Fruit fly (Drosophila melanogaster): ENCODE results near the gene CG7702.

The CG7702 gene

dm6 chr3R:18671112-18671729 is 2.0 kb downstream of the CG7702 start, which contains the start of gene CG31230:
TSS of gene CG31230 (plus strand) at chr3R:18671679.
- TF ChIP-seq net (GFP tag; optimal IDR thresholded peaks at IDR 0.05) = no peak
- peak; percentile 78 for TF ChIP-seq fkh (GFP tag; optimal IDR thresholded peaks at IDR 0.05)
- no peak for TF ChIP-seq CG6163 (GFP tag; IDR thresholded peaks at IDR 0.05)
- TF ChIP-seq Lpt (GFP tag; optimal IDR thresholded peaks at IDR 0.05) = no peak
- no peak for TF ChIP-seq dac (GFP tag; optimal IDR thresholded peaks at IDR 0.05)
- TF ChIP-seq eg (GFP tag; IDR thresholded peaks at IDR 0.05) = no peak
- TF ChIP-seq svp (GFP tag) = peak; percentile 46
- TF ChIP-seq CG6854 (GFP tag; optimal IDR thresholded peaks at IDR 0.05) = no peak
- TF ChIP-seq Hr4 (GFP tag; optimal IDR thresholded peaks at IDR 0.05) = no peak

- TF ChIP-seq Hr4 (GFP tag; optimal IDR thresholded peaks at IDR 0.05) = no peak
- no peak for TF ChIP-seq Lpt (GFP tag; optimal IDR thresholded peaks at IDR 0.05)
- no peak for TF ChIP-seq CG6854 (GFP tag; optimal IDR thresholded peaks at IDR 0.05)
- no peak for TF ChIP-seq spab (GFP tag; optimal IDR thresholded peaks at IDR 0.05)
- TF ChIP-seq Met (GFP tag; optimal IDR thresholded peaks at IDR 0.05) = no peak
- TF ChIP-seq net (GFP tag; optimal IDR thresholded peaks at IDR 0.05) = no peak
- no peak for TF ChIP-seq Eip78C (GFP tag)
- TF ChIP-seq cyc (GFP tag; optimal IDR thresholded peaks at IDR 0.05) = no peak
- no peak for TF ChIP-seq fd85E (GFP tag; optimal IDR thresholded peaks at IDR 0.05)
- TF ChIP-seq CG10631 (GFP tag; optimal IDR thresholded peaks at IDR 0.05) = no peak
- no peak for TF ChIP-seq CG11902 (GFP tag; optimal IDR thresholded peaks at IDR 0.05)
- TF ChIP-seq svp (GFP tag) = peak; percentile 81
- no peak for TF ChIP-seq CG15336 (GFP tag; IDR thresholded peaks at IDR 0.05)
- TF ChIP-seq CG31627 (GFP tag; optimal IDR thresholded peaks at IDR 0.05) = peak; percentile 8
Measured at dm6 chr3R:18677500-18677940, 8.3 kb downstream of the CG7702 start, which contains the start of the genes dind and CG7706. TSS of gene dind (minus strand) at chr3R:18677539. TSS of gene CG7706 (plus strand) at chr3R:18677818.

- no peak for TF ChIP-seq ss (GFP tag; optimal IDR thresholded peaks at IDR 0.05)
- no peak for TF ChIP-seq eg (GFP tag; IDR thresholded peaks at IDR 0.05)
- TF ChIP-seq CG7368 (GFP tag; optimal IDR thresholded peaks at IDR 0.05) = no peak
- no peak for TF ChIP-seq CG16779 (tag; optimal IDR thresholded peaks at IDR 0.05)
- no peak for TF ChIP-seq dac (GFP tag; optimal IDR thresholded peaks at IDR 0.05)
- TF ChIP-seq CG9139 (GFP tag; optimal IDR thresholded peaks at IDR 0.05) = no peak
- no peak for TF ChIP-seq CG3919 (GFP tag; optimal IDR thresholded peaks at IDR 0.05)
- no peak for TF ChIP-seq Ets96B (tag; optimal IDR thresholded peaks at IDR 0.05)
- no peak for TF ChIP-seq CG6854 (GFP tag; optimal IDR thresholded peaks at IDR 0.05)
- no peak for TF ChIP-seq Ets21C (GFP tag; optimal IDR thresholded peaks at IDR 0.05)
- no peak for TF ChIP-seq CG11902 (GFP tag; optimal IDR thresholded peaks at IDR 0.05)
- no peak for TF ChIP-seq fd85E (GFP tag; optimal IDR thresholded peaks at IDR 0.05)
- no peak for TF ChIP-seq dsx (GFP tag; optimal IDR thresholded peaks at IDR 0.05; ENCODE audit: poor library complexity, severe bottlenecking)
- no peak for TF ChIP-seq Hr39 (GFP tag; optimal IDR thresholded peaks at IDR 0.05)
- no peak for TF ChIP-seq Gug (GFP tag; IDR thresholded peaks at IDR 0.05)
- TF ChIP-seq lz (GFP tag; optimal IDR thresholded peaks at IDR 0.05) = no peak
- TF ChIP-seq Sox14 (GFP tag; optimal IDR thresholded peaks at IDR 0.05) = no peak
- TF ChIP-seq CG10669 (GFP tag; optimal IDR thresholded peaks at IDR 0.05) = no peak
- no peak for TF ChIP-seq vri (GFP tag; optimal IDR thresholded peaks at IDR 0.05)
Measured at dm6 chr3R:18680332-18680731, 11.1 kb downstream of the CG7702 start, which contains the start of the genes CG46318 and ChT. TSS of gene CG46318 (plus strand) at chr3R:18680604. TSS of gene ChT (plus strand) at chr3R:18680604.

dm6 chr3R:18681054-18681453 is 11.9 kb downstream of the CG7702 start:
- no peak for TF ChIP-seq CG31627 (GFP tag; optimal IDR thresholded peaks at IDR 0.05)
- TF ChIP-seq CG4318 (GFP tag; optimal IDR thresholded peaks at IDR 0.05) = no peak
- no peak for TF ChIP-seq CG7368 (GFP tag; optimal IDR thresholded peaks at IDR 0.05)
- no peak for TF ChIP-seq Ets96B (tag; optimal IDR thresholded peaks at IDR 0.05)
- no peak for TF ChIP-seq CG6276 (GFP tag; optimal IDR thresholded peaks at IDR 0.05)
- no peak for TF ChIP-seq svp (GFP tag)
- no peak for TF ChIP-seq CG6854 (GFP tag; optimal IDR thresholded peaks at IDR 0.05)
- TF ChIP-seq fd85E (GFP tag; optimal IDR thresholded peaks at IDR 0.05) = no peak
- no peak for TF ChIP-seq Met (GFP tag; optimal IDR thresholded peaks at IDR 0.05)
- no peak for TF ChIP-seq dsx (GFP tag; optimal IDR thresholded peaks at IDR 0.05; ENCODE audit: poor library complexity, severe bottlenecking)
- TF ChIP-seq Smox (GFP tag; optimal IDR thresholded peaks at IDR 0.05) = no peak
- no peak for TF ChIP-seq CG11902 (GFP tag; optimal IDR thresholded peaks at IDR 0.05)
- no peak for TF ChIP-seq dac (GFP tag; optimal IDR thresholded peaks at IDR 0.05)
- no peak for TF ChIP-seq CG10631 (GFP tag; optimal IDR thresholded peaks at IDR 0.05)
- TF ChIP-seq Blimp-1 (GFP tag; optimal IDR thresholded peaks at IDR 0.05) = no peak
- TF ChIP-seq Eip78C (GFP tag) = no peak
- no peak for TF ChIP-seq CG6808 (GFP tag; optimal IDR thresholded peaks at IDR 0.05)
- no peak for TF ChIP-seq CG3919 (GFP tag; optimal IDR thresholded peaks at IDR 0.05)
- no peak for TF ChIP-seq CG8119 (GFP tag; IDR thresholded peaks at IDR 0.05)
- no peak for TF ChIP-seq CG6163 (GFP tag; IDR thresholded peaks at IDR 0.05)
